Worm (Caenorhabditis elegans) whole organism, late embryonic: Measurements from ENCODE around the gene Y41E3.18.

ENCODE experiments used
- F13H6.1 ChIP-seq: sonication (generic microtip); optimal IDR thresholded peaks from 2 replicates; lab custom pipeline; 2016; ENCODE audit warnings: missing genetic modification characterization, missing compliant biosample characterization
- T23F11.4 ChIP-seq: fragments of 200-800 bp; sonication (Bioruptor generic); optimal IDR thresholded peaks from 2 replicates; lab custom pipeline; 2018; ENCODE audit warnings: mild to moderate bottlenecking, missing genetic modification characterization, missing compliant biosample characterization
- Y22D7AL.16 ChIP-seq: sonication (generic microtip); optimal IDR thresholded peaks from 2 replicates; lab custom pipeline; 2016; ENCODE audit warnings: missing genetic modification characterization, missing compliant biosample characterization
- ahr-1 ChIP-seq: sonication (generic microtip); optimal IDR thresholded peaks from 2 replicates; lab custom pipeline; 2016; ENCODE audit warnings: missing genetic modification characterization, missing compliant biosample characterization
- ceh-19 ChIP-seq: fragments of 200-800 bp; sonication (Bioruptor generic); optimal IDR thresholded peaks from 2 replicates; lab custom pipeline; 2018; ENCODE audit warnings: mild to moderate bottlenecking, missing genetic modification characterization, missing compliant biosample characterization
- ceh-22 ChIP-seq: sonication (generic microtip); optimal IDR thresholded peaks from 2 replicates; lab custom pipeline; 2017; ENCODE audit warnings: missing biosample characterization, missing genetic modification characterization
- ceh-31 ChIP-seq: sonication (generic microtip); optimal IDR thresholded peaks from 2 replicates; lab custom pipeline; 2016; ENCODE audit warnings: missing genetic modification characterization, missing compliant biosample characterization
- ceh-34 ChIP-seq: sonication (generic microtip); optimal IDR thresholded peaks from 2 replicates; lab custom pipeline; 2016; ENCODE audit warnings: mild to moderate bottlenecking, missing genetic modification characterization, missing compliant biosample characterization
- ceh-9 ChIP-seq: sonication (generic microtip); optimal IDR thresholded peaks from 2 replicates; lab custom pipeline; 2016; ENCODE audit warnings: mild to moderate bottlenecking, missing genetic modification characterization, inconsistent platforms, missing compliant biosample characterization
- eyg-1 ChIP-seq: sonication (generic microtip); optimal IDR thresholded peaks from 2 replicates; lab custom pipeline; 2016; ENCODE audit warnings: missing genotype, missing genetic modification characterization, missing compliant biosample characterization
- fkh-10 ChIP-seq: fragments of 150-350 bp; optimal IDR thresholded peaks from 2 replicates; lab custom pipeline; 2014; ENCODE audit warnings: missing biosample characterization, missing genetic modification reagents, missing genetic modification characterization
- fkh-6 ChIP-seq: sonication (generic microtip); optimal IDR thresholded peaks from 2 replicates; lab custom pipeline; 2016; ENCODE audit warnings: missing genetic modification characterization, missing compliant biosample characterization
- hlh-30 ChIP-seq: sonication (generic microtip); optimal IDR thresholded peaks from 2 replicates; lab custom pipeline; 2017; ENCODE audit warnings: antibody characterized with exemption, missing genetic modification characterization, missing compliant biosample characterization; ENCODE audit not compliant: insufficient read depth
- hlh-8 ChIP-seq: sonication (generic microtip); optimal IDR thresholded peaks from 2 replicates; lab custom pipeline; 2016; ENCODE audit warnings: missing genotype, missing genetic modification characterization, missing compliant biosample characterization
- lim-6 ChIP-seq: sonication (generic microtip); optimal IDR thresholded peaks from 2 replicates; lab custom pipeline; 2016; ENCODE audit warnings: missing genetic modification characterization, missing compliant biosample characterization
- nfya-1 ChIP-seq: sonication (generic microtip); optimal IDR thresholded peaks from 2 replicates; lab custom pipeline; 2017; ENCODE audit warnings: missing genetic modification characterization, mild to moderate bottlenecking, missing compliant biosample characterization, antibody characterized with exemption, moderate library complexity
- nhr-11 ChIP-seq: fragments of 150-350 bp; optimal IDR thresholded peaks from 2 replicates; lab custom pipeline; 2014; ENCODE audit warnings: missing biosample characterization, missing genetic modification characterization
- pha-2 ChIP-seq: sonication (generic microtip); optimal IDR thresholded peaks from 2 replicates; lab custom pipeline; 2017; ENCODE audit warnings: mild to moderate bottlenecking, missing genetic modification characterization, missing compliant biosample characterization
- pros-1 ChIP-seq: fragments of 150-350 bp; optimal IDR thresholded peaks from 2 replicates; lab custom pipeline; 2014; ENCODE audit warnings: missing biosample characterization, missing genetic modification reagents, missing genetic modification characterization
- ref-2 ChIP-seq: sonication (generic microtip); optimal IDR thresholded peaks from 2 replicates; lab custom pipeline; 2016; ENCODE audit warnings: missing genetic modification characterization, missing compliant biosample characterization
- syd-9 ChIP-seq: sonication (generic microtip); optimal IDR thresholded peaks from 2 replicates; lab custom pipeline; 2016; ENCODE audit warnings: mild to moderate bottlenecking, missing genetic modification characterization, moderate library complexity, missing compliant biosample characterization
- tbx-2 ChIP-seq: sonication (generic microtip); optimal IDR thresholded peaks from 2 replicates; lab custom pipeline; 2016; ENCODE audit warnings: missing genetic modification characterization, missing compliant biosample characterization
- tbx-7 ChIP-seq: sonication (generic microtip); optimal IDR thresholded peaks from 2 replicates; lab custom pipeline; 2016; ENCODE audit warnings: missing genotype, missing genetic modification characterization, missing compliant biosample characterization
- ttx-3 ChIP-seq: sonication (generic microtip); optimal IDR thresholded peaks from 2 replicates; lab custom pipeline; 2016; ENCODE audit warnings: missing genetic modification reagents, missing genetic modification characterization, missing compliant biosample characterization
- unc-42 ChIP-seq: sonication (generic microtip); optimal IDR thresholded peaks from 2 replicates; lab custom pipeline; 2016; ENCODE audit warnings: missing genotype, missing genetic modification characterization, missing compliant biosample characterization
- unc-55 ChIP-seq: sonication (generic microtip); optimal IDR thresholded peaks from 2 replicates; lab custom pipeline; 2017; ENCODE audit warnings: missing biosample characterization, missing genetic modification reagents, missing genetic modification characterization
- zip-5 ChIP-seq: sonication (generic microtip); optimal IDR thresholded peaks from 2 replicates; lab custom pipeline; 2016; ENCODE audit warnings: missing genetic modification characterization, missing compliant biosample characterization

The Y41E3.18 gene

DNA sequence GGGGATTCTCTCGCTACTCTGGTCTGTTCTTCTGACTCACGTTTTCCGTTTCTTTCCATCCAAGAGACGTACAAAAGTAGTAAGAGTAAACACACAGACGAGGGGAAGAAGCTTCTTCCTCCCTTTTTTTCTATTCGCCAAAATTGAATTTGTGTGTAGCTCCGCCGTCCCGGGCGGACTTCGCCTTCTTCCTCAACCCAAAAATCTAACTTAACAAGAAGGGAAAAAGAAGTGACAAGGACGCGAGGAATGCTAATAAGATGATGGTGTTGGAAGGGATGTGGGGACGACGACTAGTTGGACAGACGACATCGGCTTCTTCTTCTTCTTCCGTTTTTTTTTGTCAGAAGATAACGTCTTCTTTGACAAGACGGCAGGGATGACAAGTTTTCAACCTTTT lies 48.6 kb downstream of the Y41E3.18 start:
- TF ChIP-seq T23F11.4 (no peak), fkh-10 (peak; percentile 45), unc-42 (tag; lab: Kevin White, UChicago) (peak; percentile 99), ceh-19 (GFP tag; lab: Kevin White, UChicago) (no peak), unc-55 (no peak), tbx-7 (tag; lab: Kevin White, UChicago) (no peak), ceh-31 (peak; percentile 54)

DNA sequence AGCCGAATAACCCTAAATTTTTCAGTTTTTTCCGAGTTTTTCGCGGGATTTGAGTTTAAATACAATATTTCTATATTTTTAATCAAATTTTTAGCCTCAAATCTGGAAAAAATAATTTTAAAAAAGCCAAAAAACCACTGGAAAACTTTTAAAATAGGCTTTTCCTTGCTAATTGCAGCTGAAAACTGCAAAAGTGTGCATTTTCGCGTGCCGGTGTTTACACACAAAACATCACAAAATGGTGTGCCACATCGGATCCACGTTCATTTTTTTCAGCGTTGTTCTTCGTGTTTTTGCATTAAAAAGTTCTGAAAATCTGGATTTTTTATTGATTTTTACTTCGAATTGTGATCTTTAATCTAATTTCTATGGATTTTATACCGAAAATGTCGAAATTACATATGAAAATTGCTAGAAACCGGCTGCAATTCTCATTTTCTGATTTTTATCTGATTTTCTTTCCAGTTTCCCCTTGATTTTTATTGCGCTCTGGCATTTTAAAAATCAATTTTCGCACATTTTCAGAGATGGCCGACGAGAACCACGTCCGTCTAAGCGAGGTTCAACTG lies 52.0 kb downstream of the Y41E3.18 start, which contains the start of gene Y41E3.7:
Gene Y41E3.7, plus strand, starts transcription at position 519 of the 569 bp plus-strand sequence.
- TF ChIP-seq syd-9 (tag; lab: Kevin White, UChicago): no peak
- no peak for TF ChIP-seq ttx-3 (tag; lab: Kevin White, UChicago)
- no peak for TF ChIP-seq ceh-34
- no peak for TF ChIP-seq zip-5 (tag; lab: Kevin White, UChicago)
- no peak for TF ChIP-seq pha-2 (tag; lab: Kevin White, UChicago)
- no peak for TF ChIP-seq ceh-22 (tag; lab: Kevin White, UChicago)
- TF ChIP-seq eyg-1: no peak
- TF ChIP-seq ceh-9 (tag; lab: Kevin White, UChicago): no peak
- TF ChIP-seq ceh-19 (GFP tag; lab: Kevin White, UChicago): no peak
- no peak for TF ChIP-seq hlh-30
- no peak for TF ChIP-seq Y22D7AL.16 (tag; lab: Kevin White, UChicago)
- TF ChIP-seq pros-1: no peak
- no peak for TF ChIP-seq tbx-7 (tag; lab: Kevin White, UChicago)
- TF ChIP-seq F13H6.1 (tag; lab: Kevin White, UChicago): no peak
- TF ChIP-seq nfya-1 (tag; lab: Kevin White, UChicago): no peak
- no peak for TF ChIP-seq fkh-10

DNA sequence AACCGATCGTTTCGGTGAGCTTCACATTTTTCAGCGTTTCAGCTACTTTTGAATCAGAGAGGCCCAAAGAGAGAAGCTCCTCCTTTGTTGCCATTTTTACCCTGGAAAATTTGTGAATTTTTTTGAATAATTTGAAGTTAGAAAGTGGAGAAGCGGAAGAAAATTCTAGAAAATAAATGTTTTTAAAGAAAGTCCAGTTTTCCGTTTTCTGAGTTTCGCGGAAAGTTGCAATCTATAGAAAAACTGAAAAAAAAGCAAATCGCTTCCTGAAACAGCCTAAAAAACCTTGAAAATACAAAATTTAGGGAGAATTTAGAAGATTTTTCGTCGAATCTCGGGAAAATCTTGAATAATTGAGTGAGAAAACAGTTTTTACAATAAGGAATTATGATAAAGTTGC lies 52.5 kb downstream of the Y41E3.18 start, which contains the start of gene qars-1:
Gene qars-1, minus strand, starts transcription at position 101 of the 400 bp plus-strand sequence.
- TF ChIP-seq fkh-6 (tag; lab: Kevin White, UChicago) (no peak), nhr-11 (no peak), hlh-8 (tag; lab: Kevin White, UChicago) (no peak), Y22D7AL.16 (tag; lab: Kevin White, UChicago) (no peak), tbx-7 (tag; lab: Kevin White, UChicago) (no peak), tbx-2 (tag; lab: Kevin White, UChicago) (no peak), lim-6 (no peak), F13H6.1 (tag; lab: Kevin White, UChicago) (no peak), syd-9 (tag; lab: Kevin White, UChicago) (no peak)
- TF ChIP-seq, all 69 proteins: peak for 0

DNA sequence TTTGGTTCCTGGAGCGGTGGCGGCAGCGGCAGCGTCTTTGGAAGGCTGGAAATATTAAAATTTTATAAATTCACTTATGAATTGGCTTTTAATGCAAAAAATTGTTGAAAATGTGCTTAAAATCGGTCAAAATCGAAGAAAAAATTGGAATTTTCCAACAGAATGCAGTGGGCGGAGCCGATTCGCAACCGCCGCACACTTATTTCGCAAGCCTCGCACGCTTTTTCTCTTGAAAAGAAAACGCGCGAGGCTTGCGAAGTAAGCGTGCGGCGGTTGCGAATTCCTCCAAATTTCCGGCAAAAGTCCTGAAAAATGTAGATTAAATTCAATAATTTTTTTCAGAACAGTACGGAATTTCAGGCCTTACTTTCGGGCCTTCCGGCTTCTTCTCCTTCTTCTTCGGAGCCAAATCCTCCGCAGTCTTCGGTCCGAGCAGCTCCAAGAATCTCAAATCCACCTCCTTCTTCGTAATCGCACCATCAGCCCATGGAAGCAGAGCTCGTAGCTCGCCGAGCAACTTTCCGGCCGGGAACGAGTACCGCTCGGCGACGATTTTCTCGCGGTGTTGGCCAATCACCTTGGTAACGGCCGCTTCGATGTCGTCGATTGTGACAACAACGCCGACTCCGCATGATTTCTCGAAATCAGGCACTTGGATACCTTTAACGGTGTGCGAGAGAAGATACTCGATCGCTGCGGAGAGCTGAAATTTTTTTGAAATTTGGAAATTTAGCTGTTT lies 53.2 kb downstream of the Y41E3.18 start:
- TF ChIP-seq unc-42 (tag; lab: Kevin White, UChicago) (no peak), nfya-1 (tag; lab: Kevin White, UChicago) (no peak), ahr-1 (tag; lab: Kevin White, UChicago) (no peak), ref-2 (tag; lab: Kevin White, UChicago) (no peak)
